Worm (Caenorhabditis elegans): ENCODE data around the gene swt-7.
A peak's percentile ranks its signal among the peaks of the same experiment; 100 is the strongest.

swt-7 gene

ce11 chrV:5050073-5050599 is 19.5 kb upstream of the swt-7 start (continued):
- TF ChIP-seq lin-39 (tag; optimal IDR thresholded peaks at IDR 0.05) (no peak), nhr-11 (tag; optimal IDR thresholded peaks at IDR 0.05) (no peak), tra-1 (GFP tag; IDR thresholded peaks at IDR 0.05) (0 out of 2 replicates have a peak, but pooled peaks have one; percentile 49), daf-8 (GFP tag; IDR thresholded peaks at IDR 0.05) (no peak), ceh-28 (tag; optimal IDR thresholded peaks at IDR 0.05) (no peak), ceh-20 (GFP tag; IDR thresholded peaks at IDR 0.05) (no peak), ceh-44 (GFP tag; IDR thresholded peaks at IDR 0.05) (no peak), nhr-102 (tag; optimal IDR thresholded peaks at IDR 0.05) (no peak), hlh-30 (tag; optimal IDR thresholded peaks at IDR 0.05; ENCODE audit: insufficient read depth) (no peak), fkh-10 (GFP tag; optimal IDR thresholded peaks at IDR 0.05) (no peak), Y48G9A.11 (GFP tag; IDR thresholded peaks at IDR 0.05) (no peak), mes-2 (tag; optimal IDR thresholded peaks at IDR 0.05; ENCODE audit: poor library complexity, severe bottlenecking) (no peak), fos-1 (tag; optimal IDR thresholded peaks at IDR 0.05) (peak; percentile 19), R02D3.7 (tag; optimal IDR thresholded peaks at IDR 0.05) (no peak), snpc-1.2 (GFP tag; IDR thresholded peaks at IDR 0.05) (no peak; the same call in 1 of the 2 replicates), lin-13 (GFP tag; optimal IDR thresholded peaks at IDR 0.05) (no peak), set-16 (GFP tag; IDR thresholded peaks at IDR 0.05) (peak; percentile 72), php-3 (GFP tag; IDR thresholded peaks at IDR 0.05) (no peak), F37D6.2 (tag; optimal IDR thresholded peaks at IDR 0.05) (no peak), nhr-25 (tag; optimal IDR thresholded peaks at IDR 0.05; ENCODE audit: borderline replicate concordance, insufficient read depth) (no peak), lim-7 (GFP tag; IDR thresholded peaks at IDR 0.05) (no peak), duxl-1 (tag; optimal IDR thresholded peaks at IDR 0.05; ENCODE audit: poor library complexity) (peak; percentile 3), attf-4 (tag; optimal IDR thresholded peaks at IDR 0.05) (no peak), nhr-77 (tag; optimal IDR thresholded peaks at IDR 0.05) (no peak), mdt-29 (GFP tag; IDR thresholded peaks at IDR 0.05) (no peak), dmd-8 (GFP tag; IDR thresholded peaks at IDR 0.05) (0 out of 2 replicates have a peak, but pooled peaks have one; percentile 40)

DNA sequence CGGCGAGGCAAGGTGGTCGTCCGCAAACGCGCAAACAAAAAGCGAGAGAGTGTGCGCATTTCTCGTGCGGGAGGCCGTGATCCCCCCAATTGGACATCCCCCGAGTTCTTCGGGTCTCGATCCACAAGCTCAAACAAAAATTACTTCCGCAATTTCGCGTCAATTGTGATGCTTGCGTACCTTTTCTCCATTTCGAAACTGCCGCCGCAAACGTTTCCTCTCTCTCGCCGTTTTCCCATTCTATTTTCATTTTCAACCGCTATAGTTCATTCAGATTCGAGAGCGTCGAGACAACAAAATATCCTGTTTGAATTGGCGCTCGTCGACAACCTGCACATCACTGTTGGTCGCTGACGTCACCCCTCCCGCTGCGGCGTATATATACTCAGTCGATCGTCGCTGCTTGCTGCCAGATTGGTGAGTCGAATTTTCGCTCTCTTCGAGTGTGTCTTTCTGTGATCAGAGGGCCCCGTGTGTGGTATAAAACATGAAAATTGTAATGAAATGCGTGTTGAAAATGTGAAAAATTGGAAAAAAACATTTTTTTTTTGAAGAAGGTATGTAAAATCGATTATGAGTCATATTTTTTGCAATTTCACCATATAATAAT is 18.8 kb upstream of the swt-7 start, which contains the start of the genes pqn-51 and K11D12.14:
TSS of gene pqn-51 (plus strand) at position 275 of the 610 bp plus-strand sequence.
TSS of gene K11D12.14 (plus strand) at position 304 of the 610 bp plus-strand sequence.
- TF ChIP-seq dmd-6 (GFP tag; IDR thresholded peaks at IDR 0.05) = peak; percentile 90
- TF ChIP-seq pha-4 (GFP tag; IDR thresholded peaks at IDR 0.05) = peak; percentile 90
- peak; percentile 1 for TF ChIP-seq pha-4 (tag; optimal IDR thresholded peaks at IDR 0.05)
- peak; percentile 71; the same call in 1 of the 2 replicates for TF ChIP-seq php-3 (GFP tag; IDR thresholded peaks at IDR 0.05)
- TF ChIP-seq tra-1 (GFP tag; IDR thresholded peaks at IDR 0.05) = peak; percentile 91
- TF ChIP-seq nhr-77 (tag; optimal IDR thresholded peaks at IDR 0.05) = peak; percentile 77
- peak; percentile 98 for TF ChIP-seq ceh-44 (GFP tag; IDR thresholded peaks at IDR 0.05)
- TF ChIP-seq F26F4.8 (GFP tag; conservative IDR thresholded peaks at IDR 0.05) = no peak
- TF ChIP-seq mxl-2 (GFP tag; conservative IDR thresholded peaks at IDR 0.05) = peak; percentile 33; the same call in 1 of the 2 replicates
- TF ChIP-seq vab-7 (GFP tag; IDR thresholded peaks at IDR 0.05) = peak; percentile 90
- TF ChIP-seq T26A8.4 (GFP tag; IDR thresholded peaks at IDR 0.05) = peak; percentile 93
- TF ChIP-seq nhr-102 (tag; optimal IDR thresholded peaks at IDR 0.05) = peak; percentile 93
- peak; percentile 42 for TF ChIP-seq duxl-1 (tag; optimal IDR thresholded peaks at IDR 0.05; ENCODE audit: poor library complexity)
- TF ChIP-seq pqm-1 (tag; optimal IDR thresholded peaks at IDR 0.05) = no peak
- TF ChIP-seq fos-1 (tag; optimal IDR thresholded peaks at IDR 0.05) = no peak
- TF ChIP-seq mxl-3 (GFP tag; optimal IDR thresholded peaks at IDR 0.05) = peak; percentile 56
- peak in 1 of 2 experiments; percentile 100 for TF ChIP-seq unc-62 (GFP tag; optimal IDR thresholded peaks at IDR 0.05 in 1 of 2)
- TF ChIP-seq unc-62 (tag; optimal IDR thresholded peaks at IDR 0.05) = no peak
- TF ChIP-seq nhr-28 (tag; optimal IDR thresholded peaks at IDR 0.05) = peak; percentile 83
- peak; percentile 88 for TF ChIP-seq set-16 (GFP tag; IDR thresholded peaks at IDR 0.05)
- TF ChIP-seq daf-12 (tag; optimal IDR thresholded peaks at IDR 0.05) = no peak
- TF ChIP-seq mep-1 (tag; optimal IDR thresholded peaks at IDR 0.05) = peak; percentile 87
- TF ChIP-seq snpc-4 (tag; optimal IDR thresholded peaks at IDR 0.05) = no peak
- peak; percentile 95 for TF ChIP-seq hlh-11 (tag; optimal IDR thresholded peaks at IDR 0.05)
- no peak for TF ChIP-seq F49E8.2 (tag; optimal IDR thresholded peaks at IDR 0.05; ENCODE audit: borderline replicate concordance)
- TF ChIP-seq dve-1 (tag; optimal IDR thresholded peaks at IDR 0.05; ENCODE audit: insufficient read depth) = peak; percentile 95
- TF ChIP-seq nhr-48 (tag; optimal IDR thresholded peaks at IDR 0.05) = peak; percentile 89
- peak; percentile 18 to 67 for TF ChIP-seq mdl-1 (tag; optimal IDR thresholded peaks at IDR 0.05)
- peak; percentile 69 for TF ChIP-seq ZK337.2 (GFP tag; IDR thresholded peaks at IDR 0.05)
- peak; percentile 96 for TF ChIP-seq ctbp-1 (GFP tag; IDR thresholded peaks at IDR 0.05)

All from whole organism, L4 larva.